Fruit fly (Drosophila melanogaster): ENCODE measurements around the gene TyrR.
"Not testable (repeated sequence)": the region's sequence is repeated elsewhere in the genome, so short reads cannot be mapped to it uniquely, and the experiment has no call there.

TyrR gene

DNA sequence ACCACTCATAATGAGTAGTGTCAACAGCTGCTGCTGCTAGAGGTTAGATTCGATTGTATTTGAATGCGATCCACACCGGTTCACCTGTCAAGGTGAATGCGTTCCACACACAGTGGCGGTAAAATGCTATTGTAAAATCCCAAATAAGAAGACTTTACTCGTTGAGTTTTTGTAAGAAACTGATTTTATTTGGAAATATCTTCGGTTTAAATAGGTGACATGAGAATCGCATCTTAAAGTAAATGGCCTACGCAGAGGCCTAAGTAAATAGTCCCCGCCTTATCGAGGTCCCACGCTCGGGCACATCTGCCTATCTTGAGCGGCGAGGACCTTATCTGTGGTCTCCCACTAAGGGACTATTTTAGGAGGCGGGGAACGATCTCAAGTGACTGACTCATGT lies at the start of gene TyrR:
TyrR (minus strand) TSS at position 101 of the 400 bp plus-strand sequence.
- TF ChIP-seq noc (tag; optimal IDR thresholded peaks at IDR 0.05) = not testable (repeated sequence)

dm6 chr3R:17812477-17812876 lies 49.5 kb upstream of the TyrR start:
- TF ChIP-seq noc (tag; optimal IDR thresholded peaks at IDR 0.05) = no peak

dm6 chr3R:17811707-17812099 lies 48.7 kb upstream of the TyrR start:
- no peak for TF ChIP-seq noc (tag; optimal IDR thresholded peaks at IDR 0.05)

DNA sequence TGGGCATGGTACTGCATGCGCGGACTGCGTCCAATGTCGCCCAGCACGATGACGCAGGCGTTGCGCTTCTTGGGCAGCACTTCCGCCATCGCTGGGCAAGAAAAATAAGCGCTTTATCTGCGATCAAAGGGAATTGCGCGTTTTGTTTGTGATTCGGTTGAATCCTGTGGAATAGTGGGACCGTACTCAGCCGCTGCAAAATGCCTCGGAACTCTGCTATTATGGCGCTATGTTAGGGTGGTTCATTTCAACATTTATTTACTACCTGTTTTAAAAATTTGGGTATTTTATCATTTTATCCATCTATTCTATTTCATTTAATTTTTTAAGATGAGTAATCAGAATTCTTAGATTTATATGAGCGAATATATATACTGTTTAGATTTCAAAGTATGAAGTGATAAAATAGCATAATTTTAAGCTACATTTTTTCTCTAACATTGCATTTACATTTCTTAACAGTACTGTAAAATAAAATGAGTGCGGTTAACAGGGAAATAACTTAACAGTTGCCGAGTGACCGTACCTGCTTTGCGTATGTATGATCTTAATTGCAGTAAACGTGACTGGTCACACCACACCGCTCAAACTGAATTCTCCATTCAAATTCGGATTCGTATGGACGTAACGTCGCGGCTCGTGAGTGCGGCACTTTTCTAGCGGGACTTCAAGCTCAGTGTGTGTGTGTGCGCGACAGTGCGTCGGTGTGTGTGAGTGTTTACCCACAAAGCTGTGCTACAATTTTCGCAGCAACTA lies 48.1 kb upstream of the TyrR start, which contains the start of the genes Alg1 and tinc:
Alg1 (minus strand) TSS at position 184 of the 756 bp plus-strand sequence.
tinc (plus strand) TSS at position 591 of the 756 bp plus-strand sequence.
- peak; percentile 74 for TF ChIP-seq noc (tag; optimal IDR thresholded peaks at IDR 0.05)

DNA sequence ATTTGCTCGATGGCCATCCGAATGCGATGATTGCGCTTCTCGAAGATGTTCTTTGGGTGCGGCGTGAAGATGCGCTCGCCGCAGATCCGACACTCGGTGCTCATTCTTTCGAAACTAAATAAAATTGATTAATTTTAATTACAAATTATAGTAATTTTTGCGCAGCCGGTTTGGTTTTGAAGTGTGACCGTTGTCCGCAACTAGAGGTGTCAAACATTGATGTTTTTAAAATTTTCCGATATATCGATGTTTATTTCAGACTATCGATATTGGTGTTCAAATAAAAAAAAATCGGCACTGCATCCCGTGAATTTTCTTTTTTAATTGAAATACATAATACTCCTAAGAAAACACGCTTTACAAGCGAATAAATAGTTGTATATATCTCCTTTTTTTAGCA lies 46.0 kb upstream of the TyrR start, which contains the start of gene Odj:
Odj (minus strand) TSS at position 209 of the 400 bp plus-strand sequence.
- no peak for TF ChIP-seq noc (tag; optimal IDR thresholded peaks at IDR 0.05)

- no peak for TF ChIP-seq noc (tag; optimal IDR thresholded peaks at IDR 0.05)
Observed at dm6 chr3R:17807035-17807606, 44.1 kb upstream of the TyrR start, which contains the start of gene CG17801. CG17801 (minus strand) TSS chr3R:17807085.

dm6 chr3R:17805092-17805491 lies 42.1 kb upstream of the TyrR start, which contains the start of gene Nnk:
Nnk (minus strand) TSS chr3R:17805249.
- TF ChIP-seq noc (tag; optimal IDR thresholded peaks at IDR 0.05) = no peak

DNA sequence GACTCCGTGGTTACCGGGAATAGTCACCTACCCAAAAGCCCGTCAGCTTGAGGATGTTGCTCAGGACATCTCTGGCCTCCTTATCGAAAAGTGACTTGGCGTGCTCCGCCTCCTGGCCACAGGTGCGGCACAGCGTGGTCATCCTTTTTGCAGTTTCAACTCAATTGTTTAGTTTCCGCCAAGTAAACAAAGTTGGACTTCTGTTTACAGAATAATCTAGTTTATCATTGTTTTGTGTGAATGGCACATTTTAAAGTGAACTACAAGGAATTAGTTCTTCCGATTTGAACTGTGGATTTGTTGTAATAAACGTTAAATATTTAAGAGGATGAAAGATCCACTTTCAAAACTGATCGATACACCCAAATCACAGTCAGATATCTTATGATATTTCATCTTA lies 40.0 kb upstream of the TyrR start, which contains the start of gene CG17806:
CG17806 (minus strand) TSS at position 236 of the 400 bp plus-strand sequence.
- TF ChIP-seq noc (tag; optimal IDR thresholded peaks at IDR 0.05) = no peak

DNA sequence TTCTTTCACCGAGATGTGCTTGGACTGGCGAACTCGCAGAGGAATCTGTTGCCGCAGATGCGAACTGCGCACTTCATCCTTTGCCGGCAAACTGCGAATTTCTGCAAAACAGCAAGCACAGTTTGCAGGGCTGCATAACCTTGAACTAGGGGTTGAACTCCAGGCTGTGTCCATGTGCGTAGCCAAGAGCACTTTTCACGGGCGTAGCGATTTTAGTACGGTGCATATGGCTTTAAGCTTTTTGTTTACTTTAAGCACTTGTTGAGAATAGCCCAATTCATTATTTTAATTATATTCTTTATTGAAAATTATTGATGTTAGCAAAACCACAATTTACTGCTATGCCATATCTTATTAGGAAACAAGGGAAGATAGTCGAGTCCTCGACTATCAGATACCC lies 38.3 kb upstream of the TyrR start, which contains the start of gene CG17803:
CG17803 (minus strand) TSS at position 249 of the 400 bp plus-strand sequence.
- TF ChIP-seq noc (tag; optimal IDR thresholded peaks at IDR 0.05) = no peak

dm6 chr3R:17798211-17798737 lies 35.3 kb upstream of the TyrR start, which contains the start of gene CG7379:
CG7379 (minus strand) TSS chr3R:17798304.
- TF ChIP-seq noc (tag; optimal IDR thresholded peaks at IDR 0.05) = peak; percentile 85

- no peak for TF ChIP-seq noc (tag; optimal IDR thresholded peaks at IDR 0.05)
Observed at dm6 chr3R:17795561-17796170, 32.7 kb upstream of the TyrR start.

DNA sequence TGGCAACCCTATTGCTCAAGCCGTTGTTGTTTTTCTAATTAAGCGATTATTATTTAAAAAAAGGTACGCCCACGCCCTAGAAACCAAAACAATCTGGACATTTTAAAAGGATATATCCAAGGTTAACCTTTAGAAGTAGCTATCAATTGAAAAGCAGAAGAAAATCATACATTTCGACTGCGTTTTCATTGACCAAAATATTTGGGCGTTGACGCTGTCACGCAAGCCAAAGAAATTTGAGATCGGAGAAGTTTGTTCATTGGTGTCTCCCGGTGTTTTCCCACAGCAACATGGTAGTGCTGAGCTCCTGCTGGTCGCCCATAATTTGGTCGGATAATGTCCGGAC lies 32.1 kb upstream of the TyrR start, which contains the start of gene pasi1:
pasi1 (plus strand) TSS at position 1 of the 346 bp plus-strand sequence.
- TF ChIP-seq noc (tag; optimal IDR thresholded peaks at IDR 0.05) = no peak

- TF ChIP-seq noc (tag; optimal IDR thresholded peaks at IDR 0.05) = peak; percentile 21
Observed at dm6 chr3R:17794335-17795074, 31.5 kb upstream of the TyrR start, which contains the start of gene CG43102. CG43102 (minus strand) TSS chr3R:17794490.

dm6 chr3R:17793287-17793686 lies 30.3 kb upstream of the TyrR start:
- TF ChIP-seq noc (tag; optimal IDR thresholded peaks at IDR 0.05) = no peak

DNA sequence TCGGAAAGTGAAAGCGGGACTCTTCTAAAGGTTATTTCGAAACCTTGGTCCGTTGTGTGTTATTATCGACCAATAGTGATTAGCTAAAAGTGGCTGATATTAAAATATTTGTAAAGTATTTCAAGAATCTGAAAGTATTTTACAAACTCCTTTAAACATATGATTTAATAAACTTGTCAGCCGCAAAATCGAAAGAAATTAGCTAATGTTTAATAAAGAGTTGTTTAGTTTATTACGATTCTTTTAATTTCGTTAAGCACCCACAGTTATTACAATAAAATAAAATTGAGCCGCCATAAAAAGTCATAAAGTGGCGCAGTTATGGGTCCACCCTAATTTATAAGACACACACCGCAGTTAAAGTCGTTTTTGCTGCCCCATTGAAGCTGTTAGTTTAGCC lies 26.9 kb upstream of the TyrR start:
- TF ChIP-seq noc (tag; optimal IDR thresholded peaks at IDR 0.05) = no peak
